Fruit fly (Drosophila melanogaster) whole organism, adult: ENCODE data around the gene Cad96Cb.

Experiments used
- CG11617 ChIP-seq: fragments of 200-800 bp; sonication (Bioruptor generic); optimal IDR thresholded peaks from 2 replicates; lab custom pipeline; 2017; ENCODE audit warnings: mild to moderate bottlenecking, missing biosample characterization, missing genetic modification reagents, missing genetic modification characterization
- CG12768 ChIP-seq: fragments of 200-800 bp; sonication (Bioruptor generic); optimal IDR thresholded peaks from 2 replicates; lab custom pipeline; 2017; ENCODE audit warnings: missing biosample characterization, missing genetic modification characterization, mild to moderate bottlenecking, moderate library complexity, missing genetic modification reagents
- CG14711 ChIP-seq: fragments of 200-800 bp; sonication (Bioruptor generic); optimal IDR thresholded peaks from 2 replicates; lab custom pipeline; 2018; ENCODE audit warnings: missing biosample characterization, mild to moderate bottlenecking, missing genetic modification characterization, moderate library complexity
- CG1620 ChIP-seq: fragments of 200-800 bp; sonication (Bioruptor generic); optimal IDR thresholded peaks from 2 replicates; lab custom pipeline; 2016; ENCODE audit warnings: missing biosample characterization, missing genetic modification characterization
- CG33017 ChIP-seq: fragments of 200-800 bp; sonication (Bioruptor generic); optimal IDR thresholded peaks from 2 replicates; lab custom pipeline; 2018; ENCODE audit warnings: missing biosample characterization, mild to moderate bottlenecking, missing genetic modification characterization, moderate library complexity
- CG5204 ChIP-seq: fragments of 200-800 bp; sonication (Bioruptor generic); optimal IDR thresholded peaks from 2 replicates; lab custom pipeline; 2016; ENCODE audit warnings: missing biosample characterization, missing genetic modification characterization
- CG7045 ChIP-seq: fragments of 200-800 bp; sonication (Bioruptor generic); optimal IDR thresholded peaks from 2 replicates; lab custom pipeline; 2017; ENCODE audit warnings: missing biosample characterization, mild to moderate bottlenecking, missing genetic modification characterization
- CG7101 ChIP-seq: fragments of 200-800 bp; sonication (Bioruptor generic); optimal IDR thresholded peaks from 2 replicates; lab custom pipeline; 2018; ENCODE audit warnings: missing biosample characterization, mild to moderate bottlenecking, missing genetic modification characterization, moderate library complexity
- Clk ChIP-seq: fragments of 200-800 bp; sonication (Bioruptor generic); optimal IDR thresholded peaks from 2 replicates; lab custom pipeline; 2017; ENCODE audit warnings: missing biosample characterization, missing genetic modification characterization
- Crg-1 ChIP-seq: fragments of 200-800 bp; sonication (Bioruptor generic); optimal IDR thresholded peaks from 2 replicates; lab custom pipeline; 2016; ENCODE audit warnings: missing biosample characterization, missing genetic modification characterization
- Hr96 ChIP-seq: fragments of 200-800 bp; sonication (Bioruptor generic); optimal IDR thresholded peaks from 2 replicates; lab custom pipeline; 2016; ENCODE audit warnings: missing biosample characterization, missing genetic modification characterization
- Mnt ChIP-seq: fragments of 200-800 bp; sonication (Bioruptor generic); optimal IDR thresholded peaks from 2 replicates; lab custom pipeline; 2016; ENCODE audit warnings: missing biosample characterization, mild to moderate bottlenecking, missing genetic modification characterization
- bab1 ChIP-seq: fragments of 200-800 bp; sonication (Bioruptor generic); optimal IDR thresholded peaks from 3 replicates; lab custom pipeline; 2019; ENCODE audit warnings: missing biosample characterization, mild to moderate bottlenecking, missing genetic modification characterization, moderate library complexity
- cic ChIP-seq: fragments of 200-800 bp; sonication (Bioruptor generic); optimal IDR thresholded peaks from 2 replicates; lab custom pipeline; 2017; ENCODE audit warnings: missing biosample characterization, mild to moderate bottlenecking, missing genetic modification characterization, moderate library complexity
- cnc ChIP-seq, 2 experiments: fragments of >200 bp; optimal IDR thresholded peaks; 2 replicates each; lab custom pipeline; 2017
- kay ChIP-seq: fragments of 200-800 bp; sonication (Bioruptor generic); peaks from one replicate; lab custom pipeline; 2016; ENCODE audit warnings: missing biosample characterization, missing genetic modification characterization, borderline replicate concordance
- ovo ChIP-seq: fragments of 200-800 bp; sonication (Bioruptor generic); optimal IDR thresholded peaks from 2 replicates; lab custom pipeline; 2016; ENCODE audit warnings: missing biosample characterization, missing genetic modification characterization
- pad ChIP-seq: fragments of 200-800 bp; sonication (Bioruptor generic); optimal IDR thresholded peaks from 3 replicates; lab custom pipeline; 2017; ENCODE audit warnings: missing biosample characterization, missing genetic modification characterization, mild to moderate bottlenecking, moderate library complexity, missing genetic modification reagents
- tj ChIP-seq: fragments of 200-800 bp; sonication (Bioruptor generic); optimal IDR thresholded peaks from 3 replicates; lab custom pipeline; 2017; ENCODE audit warnings: missing biosample characterization, mild to moderate bottlenecking, missing genetic modification characterization, moderate library complexity
- toe ChIP-seq: fragments of 200-800 bp; sonication (Bioruptor generic); optimal IDR thresholded peaks from 2 replicates; lab custom pipeline; 2016; ENCODE audit warnings: missing biosample characterization, missing genetic modification characterization

Gene Cad96Cb

DNA sequence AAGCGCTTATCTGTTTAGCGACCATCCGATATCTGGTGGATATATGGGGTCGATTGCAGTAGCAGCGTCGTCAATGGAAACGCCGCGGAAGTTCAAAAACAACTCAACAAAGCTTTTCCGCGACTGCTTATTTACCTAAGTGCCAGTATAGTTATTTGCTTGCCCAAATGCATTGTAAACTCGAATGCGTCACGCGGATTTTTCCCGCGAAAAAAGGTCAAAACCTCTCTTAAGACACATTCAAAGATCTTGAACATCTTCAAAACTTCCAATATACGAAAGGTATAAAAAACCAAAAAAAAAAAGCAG, 23.4 kb downstream of the Cad96Cb start:
- TF ChIP-seq ovo (GFP tag; lab: Kevin White, UChicago) (peak; percentile 12), bab1 (GFP tag; lab: Kevin White, UChicago) (no peak)

DNA sequence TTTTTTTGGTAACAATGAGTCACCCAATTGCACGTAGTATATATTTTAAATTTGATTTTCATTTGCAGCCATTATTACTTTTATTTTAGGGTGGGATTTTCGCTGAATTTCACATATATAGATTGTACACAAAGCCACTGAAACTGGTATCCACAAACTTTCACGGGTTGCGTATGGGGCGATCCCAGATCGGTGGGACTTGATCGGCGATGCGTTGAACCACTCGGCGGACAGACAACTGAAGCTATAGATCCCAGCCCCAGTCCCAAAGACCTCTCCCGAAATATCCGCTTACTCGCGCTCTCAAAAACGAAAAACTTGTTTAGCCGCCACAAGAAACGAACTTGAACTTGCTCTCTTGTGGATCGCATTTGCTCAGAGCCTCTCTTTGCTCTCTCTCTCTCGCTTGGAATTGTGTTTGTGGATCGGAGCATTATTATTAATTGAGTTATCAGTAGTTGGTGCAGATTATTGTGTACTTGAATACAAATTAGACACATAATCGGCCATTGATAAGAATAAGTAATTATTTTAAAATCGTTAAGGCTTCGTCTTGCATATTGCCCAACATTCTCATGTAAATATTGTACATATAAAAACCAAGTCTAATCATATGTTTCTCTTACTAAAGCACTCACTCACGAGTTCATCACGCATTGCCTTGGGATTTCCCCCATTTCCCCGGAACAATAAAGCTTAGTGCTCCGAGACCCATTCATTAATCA, 23.9 kb downstream of the Cad96Cb start, which contains the start of gene Cad96Ca:
Gene Cad96Ca (minus strand): TSS at position 242 of the 725 bp plus-strand sequence.
- TF ChIP-seq cnc (optimal IDR thresholded peaks at IDR 0.05; lab: Kevin White, UChicago): no peak
- no peak for TF ChIP-seq Mnt (GFP tag; lab: Kevin White, UChicago)
- no peak for TF ChIP-seq CG7101
- no peak for TF ChIP-seq kay (GFP tag; lab: Kevin White, UChicago)
- TF ChIP-seq toe: no peak
- no peak for TF ChIP-seq Clk (GFP tag; lab: Kevin White, UChicago)
- no peak for TF ChIP-seq ovo (GFP tag; lab: Kevin White, UChicago)
- no peak for TF ChIP-seq cic (GFP tag; lab: Kevin White, UChicago)
- no peak for TF ChIP-seq Hr96 (GFP tag; lab: Kevin White, UChicago)
- TF ChIP-seq CG1620 (GFP tag; lab: Kevin White, UChicago): no peak
- TF ChIP-seq CG33017 (tag; lab: Kevin White, UChicago): no peak
- TF ChIP-seq bab1 (GFP tag; lab: Kevin White, UChicago): no peak
- no peak for TF ChIP-seq CG5204 (GFP tag; lab: Kevin White, UChicago)
- TF ChIP-seq CG11617 (GFP tag; lab: Kevin White, UChicago): no peak

dm6 chr3R:25207405-25208003, 24.6 kb downstream of the Cad96Cb start:
- TF ChIP-seq bab1 (GFP tag; lab: Kevin White, UChicago) (no peak), CG5204 (GFP tag; lab: Kevin White, UChicago) (peak; percentile 27), CG33017 (tag; lab: Kevin White, UChicago) (peak; percentile 57), Clk (GFP tag; lab: Kevin White, UChicago) (no peak), toe (peak; percentile 3), CG7045 (GFP tag; lab: Kevin White, UChicago) (peak; percentile 44), Hr96 (GFP tag; lab: Kevin White, UChicago) (peak; percentile 0), CG7101 (peak; percentile 40)

DNA sequence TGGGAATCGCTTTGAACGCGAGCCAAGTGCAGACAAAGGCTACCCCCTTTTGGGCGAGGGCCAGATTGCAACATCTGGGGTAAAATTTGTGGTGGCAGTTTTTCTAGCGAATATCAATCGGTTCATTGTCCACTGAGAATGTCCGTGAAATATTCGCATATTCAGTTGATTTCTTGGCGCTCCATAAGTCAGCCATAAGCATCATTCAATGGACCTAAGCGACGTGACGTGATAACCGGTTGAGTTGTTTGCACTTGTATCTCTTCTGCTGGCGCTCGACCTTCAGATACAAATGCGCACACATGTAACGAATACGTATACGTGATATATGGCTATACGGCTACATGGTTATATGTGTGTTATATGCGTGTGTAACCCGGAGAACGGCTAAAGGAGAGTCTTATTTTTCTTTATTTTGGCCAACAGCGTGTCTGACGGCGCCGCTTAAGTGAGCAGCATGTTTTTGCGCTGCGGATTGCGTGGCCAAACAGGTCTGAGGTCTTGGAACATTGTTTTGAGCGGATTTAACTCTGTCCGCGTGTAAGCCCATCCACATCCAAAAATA, 26.6 kb downstream of the Cad96Cb start:
- TF ChIP-seq CG12768 (GFP tag; lab: Kevin White, UChicago): no peak
- no peak for TF ChIP-seq cic (GFP tag; lab: Kevin White, UChicago)
- no peak for TF ChIP-seq CG7101
- no peak for TF ChIP-seq pad
- TF ChIP-seq CG5204 (GFP tag; lab: Kevin White, UChicago): no peak
- TF ChIP-seq kay (GFP tag; lab: Kevin White, UChicago): no peak
- TF ChIP-seq toe: no peak
- no peak for TF ChIP-seq tj (GFP tag; lab: Kevin White, UChicago)
- no peak for TF ChIP-seq CG33017 (tag; lab: Kevin White, UChicago)
- no peak for TF ChIP-seq Clk (GFP tag; lab: Kevin White, UChicago)
- TF ChIP-seq cnc (optimal IDR thresholded peaks at IDR 0.05; lab: Kevin White, UChicago): no peak
- no peak for TF ChIP-seq Mnt (GFP tag; lab: Kevin White, UChicago)
- TF ChIP-seq Hr96 (GFP tag; lab: Kevin White, UChicago): no peak
- TF ChIP-seq bab1 (GFP tag; lab: Kevin White, UChicago): no peak
- TF ChIP-seq CG11617 (GFP tag; lab: Kevin White, UChicago): no peak
- TF ChIP-seq Crg-1 (GFP tag; lab: Kevin White, UChicago): no peak
- no peak for TF ChIP-seq CG14711 (tag; lab: Kevin White, UChicago)
- no peak for TF ChIP-seq CG7045 (GFP tag; lab: Kevin White, UChicago)
- TF ChIP-seq ovo (GFP tag; lab: Kevin White, UChicago): no peak

dm6 chr3R:25199321-25199868, 32.7 kb downstream of the Cad96Cb start, which contains the start of gene CG13654:
Gene CG13654 (plus strand): TSS chr3R:25199818.
- TF ChIP-seq CG5204 (GFP tag; lab: Kevin White, UChicago) (no peak), pad (no peak), Clk (GFP tag; lab: Kevin White, UChicago) (no peak), ovo (GFP tag; lab: Kevin White, UChicago) (no peak), CG33017 (tag; lab: Kevin White, UChicago) (no peak), bab1 (GFP tag; lab: Kevin White, UChicago) (no peak), Crg-1 (GFP tag; lab: Kevin White, UChicago) (no peak), cic (GFP tag; lab: Kevin White, UChicago) (no peak)
